Worm (Caenorhabditis elegans): ENCODE data around the gene ZK1055.6.
"Not testable (repeated sequence)": the region's sequence is repeated elsewhere in the genome, so short reads cannot be mapped to it uniquely, and the experiment has no call there.

Gene ZK1055.6

ce11 chrV:6611504-6611903 is 9.1 kb upstream of the ZK1055.6 start:
- TF ChIP-seq him-1 (tag; optimal IDR thresholded peaks at IDR 0.05) = no peak
- TF ChIP-seq W03F9.2 (tag; optimal IDR thresholded peaks at IDR 0.05) = peak; percentile 50
- TF ChIP-seq dao-5 (tag; optimal IDR thresholded peaks at IDR 0.05) = no peak

DNA sequence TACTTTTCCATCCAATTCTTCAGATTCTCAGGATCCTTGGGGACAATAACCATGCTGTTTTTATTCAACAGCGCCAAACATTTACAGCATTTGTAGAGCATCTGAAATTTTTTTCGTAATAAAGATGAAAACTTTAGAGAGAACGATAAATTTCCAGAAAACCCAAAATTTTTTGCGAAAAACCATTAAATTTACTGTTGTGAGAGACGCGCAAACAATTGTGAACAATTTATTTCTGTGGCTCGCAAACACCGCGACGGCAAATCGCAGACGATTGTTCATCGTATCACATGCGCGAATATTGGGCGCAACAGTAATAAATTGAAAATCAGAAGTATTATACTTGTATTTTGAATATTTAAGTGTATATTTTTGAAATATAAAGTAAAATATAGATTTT is 8.7 kb upstream of the ZK1055.6 start, which contains the start of gene gon-14:
Gene gon-14 (minus strand): TSS at position 101 of the 400 bp plus-strand sequence.
- TF ChIP-seq him-1 (tag; optimal IDR thresholded peaks at IDR 0.05) (no peak), dao-5 (tag; optimal IDR thresholded peaks at IDR 0.05) (no peak), W03F9.2 (tag; optimal IDR thresholded peaks at IDR 0.05) (no peak)

ce11 chrV:6606197-6606596 is 3.8 kb upstream of the ZK1055.6 start:
- peak; percentile 40 for TF ChIP-seq W03F9.2 (tag; optimal IDR thresholded peaks at IDR 0.05)
- no peak for TF ChIP-seq dao-5 (tag; optimal IDR thresholded peaks at IDR 0.05)

- TF ChIP-seq W03F9.2 (tag; optimal IDR thresholded peaks at IDR 0.05) (no peak), him-1 (tag; optimal IDR thresholded peaks at IDR 0.05) (no peak), dao-5 (tag; optimal IDR thresholded peaks at IDR 0.05) (no peak)
Measured at ce11 chrV:6605275-6605674, 2.9 kb upstream of the ZK1055.6 start, which contains the start of gene ZK1055.7. ZK1055.7 (minus strand) TSS chrV:6605375.

DNA sequence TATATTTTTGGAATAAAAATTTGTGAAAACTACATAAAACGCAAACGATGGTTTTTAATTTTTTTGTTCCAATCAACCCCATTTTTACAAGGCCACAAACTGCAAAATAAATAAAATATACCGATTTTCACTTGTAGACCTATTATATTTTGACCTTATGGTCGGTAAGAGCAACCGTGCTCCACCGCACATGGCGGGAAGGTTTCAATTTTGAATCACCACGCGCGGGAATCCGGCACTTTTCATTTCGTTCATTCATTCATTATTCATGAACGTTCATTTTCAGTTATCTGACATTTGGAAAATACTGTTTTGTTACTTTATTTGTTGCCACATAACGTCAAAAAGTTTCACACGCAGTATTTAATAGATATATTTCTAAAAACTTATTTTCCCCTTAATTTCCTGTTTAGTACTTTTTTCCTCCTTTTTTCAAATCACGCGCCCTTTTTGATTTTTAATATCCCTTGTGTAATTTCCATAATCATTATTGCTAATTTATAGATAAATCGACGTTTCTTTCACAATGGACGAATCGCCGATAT is 8.6 kb downstream of the ZK1055.6 start, which contains the start of gene hcp-1:
Gene hcp-1 (plus strand): TSS at position 495 of the 545 bp plus-strand sequence.
- TF ChIP-seq him-1 (tag; optimal IDR thresholded peaks at IDR 0.05) = no peak
- TF ChIP-seq W03F9.2 (tag; optimal IDR thresholded peaks at IDR 0.05) = no peak

- TF ChIP-seq him-1 (tag; optimal IDR thresholded peaks at IDR 0.05) (no peak), W03F9.2 (tag; optimal IDR thresholded peaks at IDR 0.05) (no peak), dao-5 (tag; optimal IDR thresholded peaks at IDR 0.05) (no peak)
Measured at ce11 chrV:6590283-6590682, 12.1 kb downstream of the ZK1055.6 start, which contains the start of gene ZK1055.2. ZK1055.2 (plus strand) TSS chrV:6590583.

- TF ChIP-seq W03F9.2, dao-5, him-1 (tag; optimal IDR thresholded peaks at IDR 0.05): not testable (repeated sequence)
Measured at ce11 chrV:6581762-6582161, 20.6 kb downstream of the ZK1055.6 start, which contains the start of gene ZK1055.4. ZK1055.4 (plus strand) TSS chrV:6582062.

DNA sequence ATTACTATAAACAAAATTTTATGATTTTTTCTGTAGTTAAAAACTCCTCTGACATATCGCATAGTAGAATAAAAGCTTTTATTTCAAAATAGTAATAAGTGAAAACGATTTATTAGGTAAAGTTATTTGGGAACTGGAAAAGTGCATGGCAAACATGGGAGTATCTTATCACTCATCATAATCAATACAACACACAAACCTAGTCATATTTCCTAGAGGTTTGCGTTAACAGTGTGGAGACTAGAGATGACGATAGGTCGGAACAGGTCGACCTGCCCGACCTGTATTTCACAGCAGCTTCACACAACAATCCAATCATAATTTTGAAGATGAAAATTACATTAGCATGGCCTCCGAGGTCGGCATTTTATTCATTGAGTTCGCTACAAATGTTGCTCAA is 22.4 kb downstream of the ZK1055.6 start, which contains the start of gene EGAP9.3:
Gene EGAP9.3 (minus strand): TSS at position 131 of the 400 bp plus-strand sequence.
- no peak for TF ChIP-seq dao-5 (tag; optimal IDR thresholded peaks at IDR 0.05)
- TF ChIP-seq him-1 (tag; optimal IDR thresholded peaks at IDR 0.05) = no peak
- no peak for TF ChIP-seq W03F9.2 (tag; optimal IDR thresholded peaks at IDR 0.05)

ce11 chrV:6576567-6576966 is 25.8 kb downstream of the ZK1055.6 start, which contains the start of gene EGAP9.4:
EGAP9.4 (plus strand) TSS chrV:6576867.
- no peak for TF ChIP-seq him-1 (tag; optimal IDR thresholded peaks at IDR 0.05)
- no peak for TF ChIP-seq dao-5 (tag; optimal IDR thresholded peaks at IDR 0.05)
- no peak for TF ChIP-seq W03F9.2 (tag; optimal IDR thresholded peaks at IDR 0.05)

- TF ChIP-seq W03F9.2 (tag; optimal IDR thresholded peaks at IDR 0.05) (no peak), him-1 (tag; optimal IDR thresholded peaks at IDR 0.05) (no peak), dao-5 (tag; optimal IDR thresholded peaks at IDR 0.05) (no peak)
Measured at ce11 chrV:6575406-6576130, 26.8 kb downstream of the ZK1055.6 start, which contains the start of gene fut-2. fut-2 (minus strand) TSS chrV:6575890.

- TF ChIP-seq dao-5 (tag; optimal IDR thresholded peaks at IDR 0.05) = no peak
- TF ChIP-seq W03F9.2 (tag; optimal IDR thresholded peaks at IDR 0.05) = no peak
- TF ChIP-seq him-1 (tag; optimal IDR thresholded peaks at IDR 0.05) = no peak
Measured at ce11 chrV:6565851-6566386, 36.5 kb downstream of the ZK1055.6 start, which contains the start of gene K04A8.1. K04A8.1 (plus strand) TSS chrV:6566336.

ce11 chrV:6561592-6561991 is 40.8 kb downstream of the ZK1055.6 start, which contains the start of gene spp-19:
spp-19 (minus strand) TSS chrV:6561692.
- TF ChIP-seq dao-5 (tag; optimal IDR thresholded peaks at IDR 0.05) = no peak
- TF ChIP-seq him-1 (tag; optimal IDR thresholded peaks at IDR 0.05) = no peak
- no peak for TF ChIP-seq W03F9.2 (tag; optimal IDR thresholded peaks at IDR 0.05)

DNA sequence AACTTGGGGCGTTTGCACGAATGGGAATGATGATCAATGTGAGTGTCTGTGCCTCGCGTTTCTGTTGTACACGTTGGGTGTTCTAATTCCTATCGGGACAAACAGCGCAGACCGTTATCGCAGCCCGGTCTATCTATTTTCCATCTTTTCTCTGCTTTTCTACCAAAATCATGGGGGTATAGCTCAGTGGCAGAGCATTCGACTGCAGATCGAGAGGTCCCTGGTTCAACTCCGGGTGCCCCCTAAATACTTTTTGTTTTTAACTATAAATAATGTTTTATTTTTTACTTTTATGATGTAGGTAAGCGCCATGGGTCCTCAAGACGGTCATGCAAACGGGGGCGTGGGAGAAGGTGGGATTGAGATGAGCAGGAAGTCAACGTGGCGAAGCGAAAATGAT is 42.8 kb downstream of the ZK1055.6 start:
- TF ChIP-seq W03F9.2 (tag; optimal IDR thresholded peaks at IDR 0.05) = no peak
- peak; percentile 21 for TF ChIP-seq dao-5 (tag; optimal IDR thresholded peaks at IDR 0.05)

- TF ChIP-seq W03F9.2 (tag; optimal IDR thresholded peaks at IDR 0.05) (no peak), him-1 (tag; optimal IDR thresholded peaks at IDR 0.05) (no peak), dao-5 (tag; optimal IDR thresholded peaks at IDR 0.05) (no peak)
Measured at ce11 chrV:6559105-6559504, 43.3 kb downstream of the ZK1055.6 start, which contains the start of gene spp-26. spp-26 (minus strand) TSS chrV:6559205.
